Fruit fly (Drosophila melanogaster): ENCODE measurements around the gene Ptth.

dm6 chr2L:609497-609896 is 32.8 kb upstream of the Ptth start:
- TF ChIP-seq psq (GFP tag; optimal IDR thresholded peaks at IDR 0.05) (no peak), usp (GFP tag; optimal IDR thresholded peaks at IDR 0.05) (no peak), CG9705 (GFP tag; optimal IDR thresholded peaks at IDR 0.05) (no peak), pan (optimal IDR thresholded peaks at IDR 0.05) (no peak), Hr83 (GFP tag; optimal IDR thresholded peaks at IDR 0.05; ENCODE audit: poor library complexity, severe bottlenecking) (no peak), Hr78 (GFP tag; optimal IDR thresholded peaks at IDR 0.05) (no peak)
